Worm (Caenorhabditis elegans) whole organism, L1 larva: ENCODE data around the gene fzy-1.
A peak's percentile ranks its signal among the peaks of the same experiment; 100 is the strongest.

Source experiments
- C16A3.4 ChIP-seq: fragments of 150-350 bp; optimal IDR thresholded peaks from 2 replicates; lab custom pipeline; 2014; ENCODE audit warnings: missing biosample characterization, missing genetic modification characterization
- Y116A8C.19 ChIP-seq: sonication (generic microtip); optimal IDR thresholded peaks from 2 replicates; lab custom pipeline; 2016; ENCODE audit warnings: missing compliant biosample characterization, missing genetic modification characterization, borderline replicate concordance
- aly-2 ChIP-seq: fragments of 150-350 bp; optimal IDR thresholded peaks from 2 replicates; lab custom pipeline; 2014; ENCODE audit warnings: missing biosample characterization, missing genetic modification characterization
- blmp-1 ChIP-seq: fragments of 150-350 bp; optimal IDR thresholded peaks from 2 replicates; lab custom pipeline; 2014; ENCODE audit warnings: missing biosample characterization, missing genetic modification characterization
- ceh-8 ChIP-seq: fragments of 200-800 bp; sonication (Bioruptor generic); optimal IDR thresholded peaks from 2 replicates; lab custom pipeline; 2018; ENCODE audit warnings: mild to moderate bottlenecking, missing genetic modification characterization, moderate library complexity, missing compliant biosample characterization
- ceh-82 ChIP-seq, 3 experiments: fragments of 150-350 bp in 1 of 3; sonication (generic microtip) in 2 of 3; optimal IDR thresholded peaks; 2 replicates each; lab custom pipeline; 2014 to 2017; ENCODE audit warnings: missing biosample characterization in 3 of 3, missing genetic modification characterization in 3 of 3
- ceh-90 ChIP-seq: sonication (generic microtip); optimal IDR thresholded peaks from 2 replicates; lab custom pipeline; 2016; ENCODE audit warnings: missing genetic modification characterization, missing compliant biosample characterization
- ces-1 ChIP-seq: fragments of 150-350 bp; optimal IDR thresholded peaks from 2 replicates; lab custom pipeline; 2014; ENCODE audit warnings: missing biosample characterization, missing genetic modification reagents, missing genetic modification characterization
- dpl-1 ChIP-seq, 3 experiments: fragments of 150-350 bp in 2 of 3; sonication (generic microtip) in 1 of 3; optimal IDR thresholded peaks; 2 replicates each; lab custom pipeline; 2014 to 2017; ENCODE audit warnings: missing biosample characterization in 3 of 3, missing genetic modification characterization in 3 of 3, missing genetic modification reagents in 3 of 3
- efl-1 ChIP-seq, 4 experiments: fragments of 150-350 bp; optimal IDR thresholded peaks in 3 of 4; peaks in 1 of 4; 1 replicate in 1 of 4; 2 replicates in 3 of 4; lab custom pipeline; 2014; ENCODE audit warnings: missing biosample characterization in 2 of 4, missing genetic modification characterization in 2 of 4, missing genetic modification reagents in 2 of 4
- elt-2 ChIP-seq: sonication (generic microtip); optimal IDR thresholded peaks from 2 replicates; lab custom pipeline; 2016; ENCODE audit warnings: missing genetic modification characterization, mild to moderate bottlenecking, inconsistent platforms, missing compliant biosample characterization, missing genetic modification reagents
- ets-5 ChIP-seq: fragments of 200-800 bp; sonication (Bioruptor generic); IDR thresholded peaks from 2 replicates; pipeline ENCODE4 v1.3.6; 2022; ENCODE audit warnings: missing genetic modification characterization, missing compliant biosample characterization
- fkh-4 ChIP-seq: sonication (generic microtip); optimal IDR thresholded peaks from 2 replicates; lab custom pipeline; 2016; ENCODE audit warnings: missing compliant biosample characterization, missing genetic modification characterization, borderline replicate concordance
- fos-1 ChIP-seq: fragments of 150-350 bp; optimal IDR thresholded peaks from 2 replicates; lab custom pipeline; 2014; ENCODE audit warnings: missing biosample characterization, missing genetic modification characterization
- grh-1 ChIP-seq: fragments of 200-800 bp; sonication (Bioruptor generic); IDR thresholded peaks from 2 replicates; pipeline ENCODE4 v1.3.6; 2022; ENCODE audit warnings: missing genetic modification reagents, missing genetic modification characterization, missing compliant biosample characterization
- hpl-2 ChIP-seq: fragments of 150-350 bp; optimal IDR thresholded peaks from 2 replicates; lab custom pipeline; 2014; ENCODE audit warnings: missing biosample characterization, missing genetic modification reagents, missing genetic modification characterization
- lin-14 ChIP-seq: fragments of 200-800 bp; sonication (Bioruptor generic); optimal IDR thresholded peaks from 2 replicates; lab custom pipeline; 2018; ENCODE audit warnings: mild to moderate bottlenecking, missing genetic modification characterization, moderate library complexity, missing compliant biosample characterization
- lin-15B ChIP-seq: fragments of 150-350 bp; sonication (generic microtip); optimal IDR thresholded peaks from 3 replicates; lab custom pipeline; 2014; ENCODE audit warnings: missing biosample characterization, missing genetic modification characterization
- lin-35 ChIP-seq, 2 experiments: fragments of 150-350 bp; optimal IDR thresholded peaks; 2 replicates each; lab custom pipeline; 2014; ENCODE audit warnings: missing biosample characterization in 2 of 2, missing genetic modification characterization in 2 of 2, missing genetic modification reagents in 2 of 2
- lin-39 ChIP-seq: fragments of 150-350 bp; optimal IDR thresholded peaks from 2 replicates; lab custom pipeline; 2014; ENCODE audit warnings: missing biosample characterization, missing genetic modification reagents, missing genetic modification characterization
- lsy-2 ChIP-seq, 2 experiments: fragments of 150-350 bp; optimal IDR thresholded peaks; 2 replicates each; lab custom pipeline; 2014; ENCODE audit warnings: missing biosample characterization in 2 of 2, missing genetic modification characterization in 2 of 2
- mdl-1 ChIP-seq, 2 experiments: fragments of 150-350 bp; optimal IDR thresholded peaks; 2 replicates each; lab custom pipeline; 2014 to 2017; ENCODE audit warnings: missing biosample characterization in 2 of 2, missing genetic modification characterization in 2 of 2, inconsistent platforms in 1 of 2
- mep-1 ChIP-seq: fragments of 150-350 bp; optimal IDR thresholded peaks from 2 replicates; lab custom pipeline; 2014; ENCODE audit warnings: missing biosample characterization, missing genetic modification characterization
- nhr-11 ChIP-seq: fragments of 150-350 bp; optimal IDR thresholded peaks from 2 replicates; lab custom pipeline; 2014; ENCODE audit warnings: missing biosample characterization, missing genetic modification characterization
- nhr-12 ChIP-seq: sonication (generic microtip); optimal IDR thresholded peaks from 2 replicates; lab custom pipeline; 2017; ENCODE audit warnings: missing biosample characterization, missing genetic modification characterization
- nhr-19 ChIP-seq: fragments of 200-800 bp; sonication (Bioruptor generic); conservative IDR thresholded peaks from 2 replicates; pipeline ENCODE4 v1.3.6; 2022; ENCODE audit warnings: missing genetic modification characterization, missing compliant biosample characterization
- nhr-71 ChIP-seq: sonication (generic microtip); optimal IDR thresholded peaks from 2 replicates; lab custom pipeline; 2016; ENCODE audit warnings: mild to moderate bottlenecking, missing genetic modification characterization, moderate library complexity, missing compliant biosample characterization
- nhr-76 ChIP-seq: sonication (generic microtip); optimal IDR thresholded peaks from 2 replicates; lab custom pipeline; 2017; ENCODE audit warnings: missing biosample characterization, missing genetic modification characterization
- nhr-84 ChIP-seq: sonication (generic microtip); optimal IDR thresholded peaks from 2 replicates; lab custom pipeline; 2017; ENCODE audit warnings: missing biosample characterization, missing genetic modification characterization
- pqm-1 ChIP-seq: sonication (generic microtip); optimal IDR thresholded peaks from 3 replicates; lab custom pipeline; 2017; ENCODE audit warnings: missing biosample characterization, missing genetic modification characterization
- skn-1 ChIP-seq: fragments of 150-350 bp; optimal IDR thresholded peaks from 2 replicates; lab custom pipeline; 2014; ENCODE audit warnings: missing biosample characterization, missing genetic modification characterization
- snpc-4 ChIP-seq: fragments of 150-350 bp; optimal IDR thresholded peaks from 2 replicates; lab custom pipeline; 2014; ENCODE audit warnings: missing biosample characterization, missing genetic modification characterization
- sptf-1 ChIP-seq: fragments of 150-350 bp; optimal IDR thresholded peaks from 2 replicates; lab custom pipeline; 2014; ENCODE audit warnings: missing biosample characterization, missing genetic modification characterization
- swsn-7 ChIP-seq: sonication (generic microtip); optimal IDR thresholded peaks from 2 replicates; lab custom pipeline; 2016; ENCODE audit warnings: missing genetic modification characterization, missing compliant biosample characterization
- tlp-1 ChIP-seq: fragments of 150-350 bp; optimal IDR thresholded peaks from 2 replicates; lab custom pipeline; 2014; ENCODE audit warnings: missing biosample characterization, missing genetic modification characterization
- unc-130 ChIP-seq: fragments of 150-350 bp; optimal IDR thresholded peaks from 2 replicates; lab custom pipeline; 2017; ENCODE audit warnings: missing biosample characterization, missing genetic modification characterization, inconsistent platforms
- unc-30 ChIP-seq: sonication (generic microtip); optimal IDR thresholded peaks from 2 replicates; lab custom pipeline; 2017; ENCODE audit warnings: missing biosample characterization, missing genetic modification characterization
- vab-15 ChIP-seq: sonication (generic microtip); optimal IDR thresholded peaks from 2 replicates; lab custom pipeline; 2017; ENCODE audit warnings: missing genotype, mild to moderate bottlenecking, missing genetic modification characterization, missing compliant biosample characterization
- zip-4 ChIP-seq: fragments of 200-800 bp; sonication (Bioruptor generic); optimal IDR thresholded peaks from 2 replicates; lab custom pipeline; 2018; ENCODE audit warnings: mild to moderate bottlenecking, missing genetic modification characterization, moderate library complexity, missing compliant biosample characterization
- ztf-11 ChIP-seq, 2 experiments: sonication (generic microtip); optimal IDR thresholded peaks; 2 replicates each; lab custom pipeline; 2016 to 2017; ENCODE audit warnings: missing genetic modification characterization in 2 of 2, missing biosample characterization in 1 of 2, missing compliant biosample characterization in 1 of 2
- ztf-4 ChIP-seq: fragments of 150-350 bp; optimal IDR thresholded peaks from 2 replicates; lab custom pipeline; 2014; ENCODE audit warnings: missing biosample characterization, missing genetic modification characterization

Gene fzy-1

DNA sequence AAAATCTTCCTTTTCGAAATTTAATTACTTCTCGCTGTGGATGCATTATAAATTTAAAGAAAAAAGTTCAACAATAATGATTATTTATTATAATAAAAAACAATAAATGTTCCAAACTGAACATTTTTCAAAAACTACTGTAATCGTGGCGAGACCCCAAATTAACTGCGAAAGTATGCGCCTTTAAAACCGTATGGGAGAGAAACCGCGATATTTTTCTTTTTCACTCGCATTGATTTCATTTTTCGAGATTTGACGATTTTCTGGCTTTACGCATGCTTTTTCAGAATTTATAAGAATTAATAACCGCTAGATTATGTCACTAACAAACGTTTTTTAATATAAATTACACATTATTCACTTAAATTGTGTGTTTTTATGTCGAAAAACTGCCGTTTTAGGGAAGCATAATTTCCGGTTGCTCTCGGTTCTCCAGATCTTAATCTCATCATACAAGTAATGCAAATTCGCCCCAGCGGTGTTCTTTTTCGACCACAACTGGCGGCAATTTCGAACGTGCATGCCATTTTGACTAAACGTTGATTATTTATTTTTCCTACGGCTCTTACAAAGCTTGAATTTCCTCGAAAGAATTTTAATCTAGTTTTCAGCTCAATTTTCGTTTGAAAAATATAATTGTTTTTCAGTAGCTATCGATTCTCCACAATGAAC, 552 bp downstream of the fzy-1 start, which contains the start of gene F12A10.8 (continued):
- no peak for TF ChIP-seq nhr-76 (tag; lab: Kevin White, UChicago)
- peak in 1 of 3 experiments; percentile 32 for TF ChIP-seq ceh-82 (tag; optimal IDR thresholded peaks at IDR 0.05; lab: Kevin White, UChicago)
- TF ChIP-seq fos-1 (tag; lab: Kevin White, UChicago): no peak
- TF ChIP-seq aly-2 (tag; lab: Kevin White, UChicago): no peak
- TF ChIP-seq nhr-11 (tag; lab: Kevin White, UChicago): no peak
- no peak for TF ChIP-seq ceh-90
- no peak for TF ChIP-seq unc-130 (tag; lab: Kevin White, UChicago)
- TF ChIP-seq sptf-1 (tag; lab: Kevin White, UChicago): no peak
- no peak for TF ChIP-seq fkh-4 (tag; lab: Kevin White, UChicago)
- TF ChIP-seq nhr-84: no peak

DNA sequence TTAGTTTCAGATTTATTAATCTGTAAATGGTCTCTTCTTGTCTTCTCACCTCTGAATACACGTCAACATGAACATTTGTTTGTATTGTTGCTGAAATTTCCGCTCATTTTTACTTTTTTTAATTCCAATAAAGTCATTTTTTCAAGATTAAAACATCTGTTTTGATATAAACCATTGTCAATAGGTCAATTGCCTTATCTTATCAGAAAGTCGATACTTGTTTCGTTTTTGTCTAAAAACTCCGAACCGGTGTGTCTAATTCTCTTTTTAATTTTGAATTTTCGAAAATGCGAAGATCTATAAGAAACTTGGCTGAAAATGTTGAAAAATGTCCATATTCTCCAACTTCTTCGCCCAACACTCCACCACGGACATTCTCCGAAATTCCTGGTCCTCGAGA, 3.2 kb downstream of the fzy-1 start, which contains the start of gene cyp-44A1:
Gene cyp-44A1 (plus strand): TSS at position 285 of the 400 bp plus-strand sequence.
- no peak for TF ChIP-seq snpc-4 (tag; lab: Kevin White, UChicago)
- peak; percentile 40 for TF ChIP-seq elt-2 (tag; lab: Kevin White, UChicago)
- TF ChIP-seq pqm-1 (tag; lab: Kevin White, UChicago): no peak

DNA sequence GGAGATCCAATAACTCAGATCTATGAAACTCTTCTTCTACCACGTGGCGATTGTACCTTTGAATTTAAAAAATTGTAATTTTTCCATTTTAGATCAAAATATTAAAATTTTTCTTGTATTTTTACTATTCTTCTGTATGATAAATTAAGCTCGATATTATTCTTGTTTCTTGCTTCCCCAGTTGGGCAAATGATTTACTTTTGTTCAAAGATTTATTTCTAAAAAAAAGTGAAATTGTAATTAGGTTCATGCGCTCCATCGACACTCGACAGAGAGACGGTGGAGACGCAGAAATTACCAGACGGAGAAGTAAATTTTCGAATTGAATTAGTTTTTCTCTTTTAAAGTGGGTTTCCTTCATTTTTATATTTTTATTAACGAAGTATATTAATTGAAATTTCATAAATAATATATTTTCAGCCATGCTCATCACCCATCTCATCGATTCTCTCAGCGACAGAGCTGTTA, 5.3 kb downstream of the fzy-1 start, which contains the start of gene npp-24:
Gene npp-24 (plus strand): TSS at position 51 of the 468 bp plus-strand sequence.
- TF ChIP-seq lsy-2 (tag; optimal IDR thresholded peaks at IDR 0.05; lab: Kevin White, UChicago) (peak in 1 of 2 experiments; percentile 33), lin-35 (GFP tag; optimal IDR thresholded peaks at IDR 0.05; lab: Kevin White, UChicago) (peak in 1 of 2 experiments; percentile 24), efl-1 (optimal IDR thresholded peaks at IDR 0.05; lab: Kevin White, UChicago) (peak; percentile 20 to 23), efl-1 (GFP tag; optimal IDR thresholded peaks at IDR 0.05 in 1 of 2; lab: Kevin White, UChicago) (peak in 1 of 2 experiments; percentile 17), lin-15B (tag; lab: Kevin White, UChicago) (peak; percentile 28), blmp-1 (tag; lab: Kevin White, UChicago) (peak; percentile 95), dpl-1 (GFP tag; optimal IDR thresholded peaks at IDR 0.05; lab: Kevin White, UChicago) (peak in 1 of 3 experiments; percentile 45), zip-4 (no peak), mep-1 (tag; lab: Kevin White, UChicago) (no peak)

DNA sequence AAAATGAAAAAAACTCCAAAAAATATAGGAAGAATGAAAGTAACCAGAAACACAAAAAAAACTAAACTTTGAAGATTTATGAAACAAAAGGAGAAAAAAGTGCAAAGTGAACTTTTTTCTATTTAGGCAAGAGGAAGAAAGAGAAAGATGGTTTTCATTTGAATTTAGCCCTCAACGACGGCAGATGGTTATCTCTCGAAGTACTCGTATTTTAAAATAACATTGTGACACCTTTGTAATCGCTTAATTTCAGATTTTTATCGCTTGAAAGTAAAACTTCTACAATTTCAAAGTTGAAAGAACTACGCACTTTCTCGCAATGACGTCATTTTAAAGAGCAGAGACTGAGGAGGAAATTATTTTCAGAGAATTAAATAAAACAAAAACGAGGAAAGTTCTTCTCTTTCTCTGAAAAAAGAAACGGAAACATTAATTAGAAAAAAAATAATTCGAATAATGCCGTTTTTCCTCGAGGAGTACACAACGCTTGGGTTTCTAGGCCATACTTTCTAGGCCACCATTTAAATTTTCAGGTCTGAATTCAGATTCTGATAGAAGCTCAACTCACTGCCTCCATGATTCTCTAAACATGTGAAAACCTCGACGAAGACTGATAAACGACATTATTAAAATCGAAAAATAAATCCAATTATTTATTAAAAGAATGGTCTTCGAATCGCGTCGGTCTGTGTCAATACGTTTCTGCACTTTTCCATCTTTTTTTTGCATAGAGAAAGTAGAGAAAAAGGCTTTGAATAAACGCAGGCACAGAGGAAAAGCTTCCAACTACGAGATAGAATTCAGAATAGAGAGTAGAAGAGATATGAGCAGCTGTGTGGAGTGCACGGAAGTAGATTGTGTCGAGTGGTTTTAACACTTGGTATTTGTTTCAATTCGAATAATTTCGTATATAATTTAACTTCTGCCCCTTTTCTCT, 11.1 kb downstream of the fzy-1 start:
- TF ChIP-seq ets-5 (GFP tag; lab: Robert Waterston, UW) (no peak), zip-4 (no peak), grh-1 (GFP tag; lab: Robert Waterston, UW) (no peak), sptf-1 (tag; lab: Kevin White, UChicago) (no peak), skn-1 (tag; lab: Kevin White, UChicago) (no peak), blmp-1 (tag; lab: Kevin White, UChicago) (no peak), nhr-84 (no peak), ztf-11 (tag; optimal IDR thresholded peaks at IDR 0.05; lab: Kevin White, UChicago) (peak in 1 of 2 experiments; percentile 35), ces-1 (GFP tag; lab: Kevin White, UChicago) (no peak), ceh-8 (GFP tag; lab: Kevin White, UChicago) (no peak), lsy-2 (tag; optimal IDR thresholded peaks at IDR 0.05; lab: Kevin White, UChicago) (peak in 1 of 2 experiments; percentile 48), ztf-4 (no peak), unc-30 (tag; lab: Kevin White, UChicago) (no peak), lin-14 (GFP tag; lab: Kevin White, UChicago) (peak; percentile 71), vab-15 (no peak), mdl-1 (tag; optimal IDR thresholded peaks at IDR 0.05; lab: Kevin White, UChicago) (no peak), hpl-2 (GFP tag; lab: Kevin White, UChicago) (no peak), nhr-71 (tag; lab: Kevin White, UChicago) (peak; percentile 58), Y116A8C.19 (no peak), swsn-7 (tag; lab: Kevin White, UChicago) (peak; percentile 17), nhr-12 (tag; lab: Kevin White, UChicago) (no peak), lin-39 (tag; lab: Kevin White, UChicago) (no peak), aly-2 (tag; lab: Kevin White, UChicago) (no peak), efl-1 (optimal IDR thresholded peaks at IDR 0.05; lab: Kevin White, UChicago) (peak; percentile 37 to 40), efl-1 (GFP tag; optimal IDR thresholded peaks at IDR 0.05 in 1 of 2; lab: Kevin White, UChicago) (peak; percentile 32 to 82), mep-1 (tag; lab: Kevin White, UChicago) (peak; percentile 15), dpl-1 (GFP tag; optimal IDR thresholded peaks at IDR 0.05; lab: Kevin White, UChicago) (peak in 1 of 3 experiments; percentile 39), C16A3.4 (tag; lab: Kevin White, UChicago) (no peak), nhr-19 (GFP tag; lab: Robert Waterston, UW) (no peak; the same call in 1 of the 2 replicates), tlp-1 (tag; lab: Kevin White, UChicago) (no peak)
